Worm (Caenorhabditis elegans) whole organism, L4/young adult: Measurements from ENCODE around the gene aex-4.

Experiments used
- W03F9.2 ChIP-seq: fragments of 150-350 bp; optimal IDR thresholded peaks from 2 replicates; lab custom pipeline; 2014; ENCODE audit warnings: missing biosample characterization, missing genetic modification characterization
- dao-5 ChIP-seq: sonication (generic microtip); optimal IDR thresholded peaks from 2 replicates; lab custom pipeline; 2016; ENCODE audit warnings: missing genotype, missing genetic modification characterization, moderate library complexity, missing compliant biosample characterization
- him-1 ChIP-seq: sonication (generic microtip); optimal IDR thresholded peaks from 2 replicates; lab custom pipeline; 2016; ENCODE audit warnings: missing genotype, missing genetic modification reagents, missing genetic modification characterization, missing compliant biosample characterization

aex-4 gene

DNA sequence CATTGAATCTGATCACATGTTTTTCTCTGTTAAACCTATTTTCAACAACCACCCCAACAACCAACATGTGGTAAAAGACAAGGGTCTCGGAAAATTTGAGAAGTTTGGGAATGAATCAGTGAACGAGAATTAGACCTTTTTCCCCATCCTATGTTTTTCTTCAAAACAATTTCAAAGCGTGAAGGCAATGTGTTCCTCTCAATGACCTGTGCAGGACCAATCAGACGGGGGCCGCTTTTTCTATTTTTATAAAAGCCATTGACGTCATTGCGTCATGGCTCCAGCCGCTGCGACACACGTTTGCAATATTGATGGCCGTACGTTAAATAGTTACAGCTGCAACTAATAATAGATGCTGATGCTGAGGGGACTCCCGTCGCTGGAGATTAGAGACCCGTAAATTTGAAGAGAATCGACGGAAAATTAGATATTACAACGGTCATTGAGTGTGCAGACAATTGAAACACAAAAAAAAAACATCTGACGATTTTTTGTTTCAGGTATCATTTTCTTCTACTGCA, 17.4 kb upstream of the aex-4 start:
- no peak for TF ChIP-seq W03F9.2 (tag; lab: Kevin White, UChicago)
- TF ChIP-seq dao-5 (tag; lab: Kevin White, UChicago), result no peak
- no peak for TF ChIP-seq him-1 (tag; lab: Kevin White, UChicago)

DNA sequence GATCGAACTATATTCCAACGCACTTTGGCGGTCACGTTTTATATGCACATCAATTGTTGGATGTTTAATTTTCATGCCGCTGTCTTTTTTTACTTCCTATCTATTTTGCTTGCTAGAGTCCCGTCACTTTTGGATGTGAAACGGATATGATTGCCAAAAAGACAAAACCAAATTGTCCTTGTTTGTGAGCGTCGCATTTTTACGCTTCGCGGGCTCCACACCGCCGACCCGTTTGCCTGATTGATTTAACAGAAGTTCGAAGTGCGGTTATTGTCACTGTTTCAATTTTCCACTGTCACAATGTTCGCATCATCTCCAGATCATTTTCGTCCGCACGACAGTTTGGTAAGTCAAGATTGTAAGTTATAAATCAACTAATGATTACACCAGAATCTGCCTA, 14.3 kb upstream of the aex-4 start, which contains the start of gene C01C4.2:
Gene C01C4.2 (plus strand): TSS at position 301 of the 400 bp plus-strand sequence.
- TF ChIP-seq him-1 (tag; lab: Kevin White, UChicago), result no peak
- TF ChIP-seq dao-5 (tag; lab: Kevin White, UChicago), result no peak
- no peak for TF ChIP-seq W03F9.2 (tag; lab: Kevin White, UChicago)

DNA sequence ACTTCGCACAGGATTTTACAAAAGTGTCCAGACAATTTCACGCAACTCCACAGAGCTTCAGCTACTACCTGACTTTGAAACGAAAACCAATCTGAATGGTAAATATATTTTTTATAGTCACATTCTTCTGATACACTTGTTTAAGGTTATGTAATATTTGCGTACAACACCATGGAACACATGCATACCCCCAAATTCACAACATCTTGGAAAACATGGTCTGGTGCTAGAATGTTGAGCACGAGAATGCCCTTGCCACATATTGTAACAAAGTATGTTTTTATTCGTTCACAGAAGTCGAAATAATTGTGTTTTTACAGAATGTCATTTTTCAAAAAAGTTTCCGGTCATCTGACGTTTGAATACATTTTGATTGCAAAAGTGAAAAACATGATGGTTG, 13.2 kb upstream of the aex-4 start:
- TF ChIP-seq dao-5 (tag; lab: Kevin White, UChicago), result no peak
- TF ChIP-seq him-1 (tag; lab: Kevin White, UChicago), result no peak
- no peak for TF ChIP-seq W03F9.2 (tag; lab: Kevin White, UChicago)

DNA sequence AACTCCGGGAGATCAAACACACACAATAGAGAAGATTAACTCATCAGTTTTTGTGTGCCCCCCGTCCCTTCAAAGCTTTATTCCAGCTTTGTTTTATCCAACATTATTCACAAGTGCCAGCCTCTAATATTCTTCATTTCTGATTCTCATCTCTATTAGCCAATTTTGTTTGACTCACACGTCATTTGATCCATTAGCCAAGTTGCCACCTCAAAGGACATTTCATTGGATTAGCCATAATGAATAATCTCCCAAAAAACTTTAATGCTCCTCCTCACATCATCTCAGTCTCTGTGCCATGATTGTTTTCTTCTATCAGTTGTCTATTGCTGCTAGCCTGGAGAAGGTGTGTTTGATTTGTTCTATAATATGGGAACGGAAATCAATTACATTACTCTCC, 3.6 kb upstream of the aex-4 start:
- TF ChIP-seq dao-5 (tag; lab: Kevin White, UChicago), result no peak
- TF ChIP-seq him-1 (tag; lab: Kevin White, UChicago), result no peak
- TF ChIP-seq W03F9.2 (tag; lab: Kevin White, UChicago), result no peak

ce11 chrX:3727274-3727673, 1.8 kb upstream of the aex-4 start, which contains the start of gene nlp-1:
Gene nlp-1, plus strand, starts transcription at chrX:3727574.
- no peak for TF ChIP-seq dao-5 (tag; lab: Kevin White, UChicago)
- no peak for TF ChIP-seq him-1 (tag; lab: Kevin White, UChicago)
- no peak for TF ChIP-seq W03F9.2 (tag; lab: Kevin White, UChicago)

DNA sequence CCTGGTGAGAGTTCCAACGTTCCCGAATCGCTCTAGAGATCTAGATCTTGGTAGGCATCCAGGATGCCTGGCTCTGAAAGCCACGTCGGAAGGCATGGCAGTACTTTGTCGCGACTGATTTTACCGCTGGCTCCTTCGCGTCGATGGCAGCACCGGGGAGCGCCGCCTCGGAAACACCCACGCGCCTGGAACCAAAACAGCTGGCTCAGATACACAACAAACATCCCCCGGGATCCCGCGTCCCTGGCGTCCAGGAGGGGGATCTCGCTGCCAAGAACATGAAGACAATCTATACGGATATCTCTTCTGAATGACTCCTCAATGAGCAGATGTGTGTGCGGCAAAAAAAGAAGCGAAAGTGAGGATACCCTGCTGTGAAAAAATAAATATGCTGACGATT, 4.2 kb downstream of the aex-4 start:
- TF ChIP-seq dao-5 (tag; lab: Kevin White, UChicago) (no peak), W03F9.2 (tag; lab: Kevin White, UChicago) (no peak), him-1 (tag; lab: Kevin White, UChicago) (no peak)

- TF ChIP-seq him-1 (tag; lab: Kevin White, UChicago) (no peak), W03F9.2 (tag; lab: Kevin White, UChicago) (no peak), dao-5 (tag; lab: Kevin White, UChicago) (no peak)
Measured at ce11 chrX:3733732-3734131, 4.7 kb downstream of the aex-4 start, which contains the start of gene tag-18. Gene tag-18, minus strand, starts transcription at chrX:3734036.

ce11 chrX:3738617-3739016, 9.5 kb downstream of the aex-4 start:
- no peak for TF ChIP-seq him-1 (tag; lab: Kevin White, UChicago)

DNA sequence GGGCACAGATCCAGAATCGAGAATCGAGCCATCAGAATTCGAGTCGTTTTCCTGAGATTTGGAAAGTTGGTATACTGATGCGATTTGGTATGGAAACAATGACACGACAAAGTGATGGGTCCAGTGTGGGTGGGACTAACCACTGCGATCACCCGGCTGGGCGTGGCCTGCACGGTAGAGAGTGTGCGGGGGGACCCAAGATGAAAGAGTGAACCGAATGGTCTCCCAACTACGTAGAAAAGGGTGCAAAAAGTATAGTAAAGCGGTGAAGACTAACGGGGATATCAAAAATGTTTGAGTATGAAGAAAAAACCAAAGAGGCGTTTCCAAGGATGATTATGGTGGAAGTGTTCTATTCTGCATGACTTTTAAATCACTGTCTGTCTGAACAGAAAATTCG, 13.1 kb downstream of the aex-4 start, which contains the start of gene fkh-2:
Gene fkh-2 (minus strand): TSS at position 101 of the 400 bp plus-strand sequence.
- TF ChIP-seq him-1 (tag; lab: Kevin White, UChicago) (no peak), W03F9.2 (tag; lab: Kevin White, UChicago) (no peak)

DNA sequence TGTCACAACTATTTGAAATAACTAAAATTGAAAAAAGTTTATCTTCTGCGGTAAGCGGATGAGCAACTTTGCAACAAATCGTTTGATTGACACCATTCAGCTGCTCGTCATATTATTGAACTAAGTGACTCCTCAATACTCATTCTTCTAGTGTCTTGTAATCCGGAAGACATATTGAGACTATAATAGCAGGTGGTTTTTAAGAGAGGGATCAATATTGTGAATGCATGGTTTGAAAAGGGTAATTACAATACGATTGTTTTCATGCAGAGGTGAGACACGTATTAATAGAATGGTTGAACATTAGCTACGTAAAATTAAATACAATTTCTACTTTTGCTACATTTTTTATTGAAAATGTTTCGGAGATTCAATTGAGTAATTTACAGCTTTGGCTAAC, 14.1 kb downstream of the aex-4 start:
- TF ChIP-seq W03F9.2 (tag; lab: Kevin White, UChicago) (no peak), him-1 (tag; lab: Kevin White, UChicago) (no peak), dao-5 (tag; lab: Kevin White, UChicago) (no peak)

DNA sequence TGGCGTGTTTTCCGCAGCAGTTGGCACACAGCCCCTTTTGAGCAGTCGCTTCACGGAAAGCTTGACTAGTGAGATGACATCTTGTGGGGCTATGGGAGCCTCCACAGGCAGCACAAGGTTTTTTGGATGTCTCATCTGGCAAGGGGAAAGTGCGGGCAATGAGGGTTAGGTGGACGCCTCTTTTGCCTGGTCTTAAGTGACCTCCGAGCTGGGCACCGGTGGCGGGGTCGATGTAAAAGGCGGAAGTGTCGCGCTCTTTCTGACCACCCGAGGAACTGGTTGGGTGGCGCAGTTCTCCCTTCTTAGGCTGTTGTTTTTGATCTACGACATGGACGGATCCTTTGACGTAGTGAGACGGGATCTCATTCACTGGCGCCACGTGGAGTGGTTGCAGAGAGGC, 22.3 kb downstream of the aex-4 start:
- TF ChIP-seq W03F9.2 (tag; lab: Kevin White, UChicago), result no peak
- TF ChIP-seq him-1 (tag; lab: Kevin White, UChicago), result no peak
- no peak for TF ChIP-seq dao-5 (tag; lab: Kevin White, UChicago)

DNA sequence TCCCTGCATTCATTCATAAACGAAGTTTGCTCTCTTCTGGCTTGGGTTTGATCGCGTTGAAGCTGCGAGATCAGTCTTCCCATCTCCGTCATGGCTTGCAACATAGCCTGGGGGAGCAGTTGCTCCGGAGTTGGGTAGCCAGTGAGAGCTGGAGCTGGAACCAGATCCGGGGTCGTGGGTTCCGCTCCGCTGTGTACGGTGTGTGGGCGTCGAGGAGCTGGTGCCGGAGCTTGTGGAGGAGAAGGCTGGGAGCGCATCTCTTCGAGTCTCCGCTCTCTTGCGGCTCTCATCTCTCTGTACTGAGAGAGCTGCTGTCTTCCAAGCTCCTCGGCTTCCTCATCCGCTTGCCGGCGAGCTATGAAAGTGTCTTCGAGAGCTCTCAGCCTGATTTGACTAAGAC, 23.4 kb downstream of the aex-4 start:
- TF ChIP-seq him-1 (tag; lab: Kevin White, UChicago), result no peak
- no peak for TF ChIP-seq dao-5 (tag; lab: Kevin White, UChicago)
- TF ChIP-seq W03F9.2 (tag; lab: Kevin White, UChicago), result no peak

DNA sequence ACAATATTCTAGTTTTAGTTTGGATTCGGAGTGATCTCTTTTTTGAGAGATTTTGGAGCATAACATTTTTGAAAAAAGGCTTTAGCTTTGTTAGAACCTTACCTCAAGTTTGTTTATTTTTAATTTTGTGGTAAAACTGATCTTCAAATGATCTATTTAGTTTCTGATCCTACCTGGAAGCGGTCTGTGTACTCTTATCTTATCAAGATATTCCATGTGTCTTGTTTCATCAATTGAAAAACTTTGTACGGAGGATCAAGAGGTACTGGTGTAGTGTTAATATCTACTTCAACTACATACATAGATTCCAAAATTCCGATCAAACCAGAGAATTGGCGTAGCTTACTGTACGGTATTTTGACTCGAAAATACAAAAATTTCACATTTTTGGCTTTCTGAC, 26.7 kb downstream of the aex-4 start:
- TF ChIP-seq dao-5 (tag; lab: Kevin White, UChicago), result no peak
- TF ChIP-seq W03F9.2 (tag; lab: Kevin White, UChicago), result no peak
- TF ChIP-seq him-1 (tag; lab: Kevin White, UChicago), result no peak

- TF ChIP-seq dao-5 (tag; lab: Kevin White, UChicago) (no peak), W03F9.2 (tag; lab: Kevin White, UChicago) (no peak), him-1 (tag; lab: Kevin White, UChicago) (no peak)
Measured at ce11 chrX:3756238-3756637, 27.2 kb downstream of the aex-4 start.
